Worm (Caenorhabditis elegans) whole organism, late embryonic: ENCODE measurements around the gene R12C12.7.

Experiments
- dve-1 ChIP-seq: sonication (generic microtip); optimal IDR thresholded peaks from 2 replicates; lab custom pipeline; 2017; ENCODE audit warnings: antibody characterized with exemption, mild to moderate bottlenecking, missing genetic modification characterization, missing compliant biosample characterization
- lin-11 ChIP-seq: fragments of 200-800 bp; sonication (Bioruptor generic); optimal IDR thresholded peaks from 2 replicates; lab custom pipeline; 2018; ENCODE audit warnings: mild to moderate bottlenecking, missing genetic modification characterization, missing compliant biosample characterization
- nfya-1 ChIP-seq: sonication (generic microtip); optimal IDR thresholded peaks from 2 replicates; lab custom pipeline; 2017; ENCODE audit warnings: missing genetic modification characterization, mild to moderate bottlenecking, missing compliant biosample characterization, antibody characterized with exemption, moderate library complexity
- nhr-11 ChIP-seq: fragments of 150-350 bp; optimal IDR thresholded peaks from 2 replicates; lab custom pipeline; 2014; ENCODE audit warnings: missing biosample characterization, missing genetic modification characterization
- pha-4 ChIP-seq: fragments of 150-350 bp; optimal IDR thresholded peaks from 2 replicates; lab custom pipeline; 2018; ENCODE audit warnings: missing biosample characterization, missing genetic modification reagents, missing genetic modification characterization
- pqm-1 ChIP-seq: sonication (generic microtip); optimal IDR thresholded peaks from 2 replicates; lab custom pipeline; 2016; ENCODE audit warnings: missing genetic modification characterization, missing compliant biosample characterization
- ref-2 ChIP-seq: sonication (generic microtip); optimal IDR thresholded peaks from 2 replicates; lab custom pipeline; 2016; ENCODE audit warnings: missing genetic modification characterization, missing compliant biosample characterization
- sox-4 ChIP-seq: sonication (generic microtip); optimal IDR thresholded peaks from 2 replicates; lab custom pipeline; 2017; ENCODE audit warnings: mild to moderate bottlenecking, missing genetic modification characterization, inconsistent platforms, missing compliant biosample characterization
- tbx-2 ChIP-seq: sonication (generic microtip); optimal IDR thresholded peaks from 2 replicates; lab custom pipeline; 2016; ENCODE audit warnings: missing genetic modification characterization, missing compliant biosample characterization
- tbx-7 ChIP-seq: sonication (generic microtip); optimal IDR thresholded peaks from 2 replicates; lab custom pipeline; 2016; ENCODE audit warnings: missing genotype, missing genetic modification characterization, missing compliant biosample characterization
- zip-5 ChIP-seq: sonication (generic microtip); optimal IDR thresholded peaks from 2 replicates; lab custom pipeline; 2016; ENCODE audit warnings: missing genetic modification characterization, missing compliant biosample characterization

DNA sequence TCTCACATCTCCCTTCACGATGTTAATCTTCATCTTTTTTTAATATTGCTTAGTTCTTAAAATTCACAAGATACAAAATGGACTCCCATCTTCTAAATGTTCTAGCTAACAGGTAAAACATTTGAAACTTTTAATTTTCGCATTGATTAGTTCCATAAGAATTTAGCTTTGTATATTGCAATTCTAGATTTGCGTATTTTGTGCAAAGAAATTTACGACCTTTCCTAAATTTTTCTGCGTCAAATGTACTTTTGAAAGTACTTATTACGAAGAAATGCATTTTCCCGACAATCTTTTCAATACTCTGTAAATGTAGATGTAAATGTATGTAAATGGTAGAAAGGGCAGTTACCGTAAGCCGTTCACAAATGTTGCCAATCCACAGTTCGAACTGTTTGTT is 48.2 kb upstream of the R12C12.7 start:
- TF ChIP-seq tbx-2 (tag; lab: Kevin White, UChicago), result no peak
- no peak for TF ChIP-seq nhr-11
- no peak for TF ChIP-seq sox-4 (tag; lab: Kevin White, UChicago)
- no peak for TF ChIP-seq pha-4 (tag; lab: Kevin White, UChicago)
- no peak for TF ChIP-seq ref-2 (tag; lab: Kevin White, UChicago)
- no peak for TF ChIP-seq zip-5 (tag; lab: Kevin White, UChicago)
- no peak for TF ChIP-seq dve-1 (tag; lab: Kevin White, UChicago)
- no peak for TF ChIP-seq pqm-1 (tag; lab: Kevin White, UChicago)
- no peak for TF ChIP-seq nfya-1 (tag; lab: Kevin White, UChicago)
- TF ChIP-seq lin-11 (tag; lab: Kevin White, UChicago), result no peak
- no peak for TF ChIP-seq tbx-7 (tag; lab: Kevin White, UChicago)
